Fruit fly (Drosophila melanogaster) whole organism, adult: ENCODE results near the gene dpr7.

Experiments used
- CG11617 ChIP-seq: fragments of 200-800 bp; sonication (Bioruptor generic); optimal IDR thresholded peaks from 2 replicates; lab custom pipeline; 2017; ENCODE audit warnings: mild to moderate bottlenecking, missing biosample characterization, missing genetic modification reagents, missing genetic modification characterization
- CG14711 ChIP-seq: fragments of 200-800 bp; sonication (Bioruptor generic); optimal IDR thresholded peaks from 2 replicates; lab custom pipeline; 2018; ENCODE audit warnings: missing biosample characterization, mild to moderate bottlenecking, missing genetic modification characterization, moderate library complexity
- CG33017 ChIP-seq: fragments of 200-800 bp; sonication (Bioruptor generic); optimal IDR thresholded peaks from 2 replicates; lab custom pipeline; 2018; ENCODE audit warnings: missing biosample characterization, mild to moderate bottlenecking, missing genetic modification characterization, moderate library complexity
- CG7045 ChIP-seq: fragments of 200-800 bp; sonication (Bioruptor generic); optimal IDR thresholded peaks from 2 replicates; lab custom pipeline; 2017; ENCODE audit warnings: missing biosample characterization, mild to moderate bottlenecking, missing genetic modification characterization
- Hr96 ChIP-seq: fragments of 200-800 bp; sonication (Bioruptor generic); optimal IDR thresholded peaks from 2 replicates; lab custom pipeline; 2016; ENCODE audit warnings: missing biosample characterization, missing genetic modification characterization
- Mnt ChIP-seq: fragments of 200-800 bp; sonication (Bioruptor generic); optimal IDR thresholded peaks from 2 replicates; lab custom pipeline; 2016; ENCODE audit warnings: missing biosample characterization, mild to moderate bottlenecking, missing genetic modification characterization
- cic ChIP-seq: fragments of 200-800 bp; sonication (Bioruptor generic); optimal IDR thresholded peaks from 2 replicates; lab custom pipeline; 2017; ENCODE audit warnings: missing biosample characterization, mild to moderate bottlenecking, missing genetic modification characterization, moderate library complexity
- cnc ChIP-seq, 2 experiments: fragments of >200 bp; optimal IDR thresholded peaks; 2 replicates each; lab custom pipeline; 2017

dm6 chr4:276325-276724 is 23.2 kb upstream of the dpr7 start, which contains the start of gene NfI:
- TF ChIP-seq CG11617 (GFP tag; lab: Kevin White, UChicago) (no peak), Hr96 (GFP tag; lab: Kevin White, UChicago) (no peak), cnc (optimal IDR thresholded peaks at IDR 0.05; lab: Kevin White, UChicago) (no peak), CG7045 (no peak), cic (GFP tag; lab: Kevin White, UChicago) (no peak), CG33017 (no peak), CG14711 (no peak), Mnt (GFP tag; lab: Kevin White, UChicago) (no peak)
